Fruit fly (Drosophila melanogaster) whole organism, wandering third instar larva: ENCODE measurements around the gene CG42680.

ENCODE experiments used
- CrebA ChIP-seq: fragments of 200-800 bp; sonication (Bioruptor generic); optimal IDR thresholded peaks from 2 replicates; lab custom pipeline; 2016; ENCODE audit warnings: missing biosample characterization, mild to moderate bottlenecking, missing genetic modification characterization, borderline replicate concordance
- Dfd ChIP-seq: fragments of >200 bp; optimal IDR thresholded peaks from 2 replicates; lab custom pipeline; 2017; ENCODE audit warnings: missing biosample characterization, missing genetic modification characterization
- Dif ChIP-seq: fragments of 200-275, 200-300 bp; sonication (Bioruptor generic); optimal IDR thresholded peaks from 2 replicates; lab custom pipeline; 2018; ENCODE audit warnings: missing biosample characterization, missing genetic modification characterization; ENCODE audit not compliant: partially characterized antibody
- HLH106 ChIP-seq: fragments of 200-800 bp; optimal IDR thresholded peaks from 3 replicates; lab custom pipeline; 2019; ENCODE audit warnings: missing biosample characterization, mild to moderate bottlenecking, missing genetic modification characterization, moderate library complexity
- N ChIP-seq: fragments of >200 bp; optimal IDR thresholded peaks from 2 replicates; lab custom pipeline; 2018; ENCODE audit warnings: missing biosample characterization, missing external identifiers, missing genetic modification characterization
- Rel ChIP-seq, 2 experiments: fragments of 200-800 bp; sonication (Bioruptor generic) in 1 of 2; optimal IDR thresholded peaks; 2 replicates in 1 of 2; 3 replicates in 1 of 2; lab custom pipeline; 2016 to 2019; ENCODE audit warnings: mild to moderate bottlenecking in 2 of 2, missing biosample characterization in 2 of 2, missing genetic modification characterization in 2 of 2, moderate library complexity in 1 of 2
- jim ChIP-seq: fragments of 175-275, 200-325 bp; sonication (Bioruptor generic); optimal IDR thresholded peaks from 2 replicates; lab custom pipeline; 2016; ENCODE audit warnings: missing biosample characterization, mild to moderate bottlenecking, missing genetic modification characterization
- pan ChIP-seq: fragments of >200 bp; optimal IDR thresholded peaks from 2 replicates; lab custom pipeline; 2017
- psq ChIP-seq: fragments of 200-800 bp; sonication (Bioruptor generic); optimal IDR thresholded peaks from 3 replicates; lab custom pipeline; 2017; ENCODE audit warnings: missing biosample characterization, mild to moderate bottlenecking, missing genetic modification characterization, moderate library complexity
- woc ChIP-seq: sonication (Bioruptor generic); optimal IDR thresholded peaks from 2 replicates; lab custom pipeline; 2016; ENCODE audit warnings: missing biosample characterization, mild to moderate bottlenecking, missing genetic modification characterization

DNA sequence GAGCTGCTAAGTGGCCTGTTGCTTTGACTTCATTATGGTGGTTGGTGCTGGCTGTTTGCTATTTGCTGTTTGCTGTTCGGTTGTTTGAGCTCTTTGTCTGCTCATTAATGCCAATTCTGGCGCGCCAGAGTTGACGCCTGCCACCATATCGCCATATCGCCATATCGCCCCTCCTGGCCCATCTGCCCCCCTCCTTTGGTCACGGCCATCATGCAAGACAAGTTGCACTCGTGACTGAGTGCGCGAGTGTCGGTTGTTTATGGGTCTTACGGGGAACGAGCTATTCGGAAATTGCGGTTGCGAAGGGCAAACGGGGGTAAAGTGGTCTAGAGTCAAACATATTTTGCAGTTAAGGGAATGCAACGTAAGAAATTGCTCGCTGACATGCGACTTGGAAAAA, 17.9 kb downstream of the CG42680 start:
- TF ChIP-seq HLH106 (tag; lab: Kevin White, UChicago) (no peak), pan (no peak), CrebA (no peak), Dif (no peak), Dfd (GFP tag; lab: Kevin White, UChicago) (no peak), psq (no peak), jim (GFP tag; lab: Kevin White, UChicago) (no peak), Rel (GFP tag; optimal IDR thresholded peaks at IDR 0.05; lab: Kevin White, UChicago) (no peak), Rel (tag; optimal IDR thresholded peaks at IDR 0.05; lab: Kevin White, UChicago) (no peak), woc (no peak), N (GFP tag; lab: Kevin White, UChicago) (no peak)
